Fruit fly (Drosophila melanogaster) whole organism, embryonic: ENCODE data around the gene Pif1A.
A peak's percentile ranks its signal among the peaks of the same experiment; 100 is the strongest.

Experiments
- BEAF-32 ChIP-seq: fragments of 200-800 bp; sonication (Bioruptor generic); optimal IDR thresholded peaks from 3 replicates; lab custom pipeline; 2017; ENCODE audit warnings: missing biosample characterization, missing genetic modification characterization, mild to moderate bottlenecking, moderate library complexity, missing genetic modification reagents
- CG10267 ChIP-seq: fragments of 200-800 bp; sonication (Bioruptor generic); optimal IDR thresholded peaks from 2 replicates; lab custom pipeline; 2018; ENCODE audit warnings: missing biosample characterization, mild to moderate bottlenecking, missing genetic modification characterization, moderate library complexity
- CG10274 ChIP-seq: fragments of 200-800 bp; sonication (Bioruptor generic); optimal IDR thresholded peaks from 3 replicates; lab custom pipeline; 2017; ENCODE audit warnings: missing biosample characterization, mild to moderate bottlenecking, missing genetic modification characterization
- CG10462 ChIP-seq: fragments of 200-800 bp; sonication (Bioruptor generic); optimal IDR thresholded peaks from 2 replicates; lab custom pipeline; 2016; ENCODE audit warnings: missing biosample characterization, missing genetic modification characterization
- CG10979 ChIP-seq: fragments of 200-800 bp; sonication (Bioruptor generic); optimal IDR thresholded peaks from 2 replicates; lab custom pipeline; 2018; ENCODE audit warnings: missing biosample characterization, mild to moderate bottlenecking, missing genetic modification characterization, moderate library complexity
- CG12071 ChIP-seq: fragments of 200-800 bp; sonication (Bioruptor generic); optimal IDR thresholded peaks from 3 replicates; lab custom pipeline; 2018; ENCODE audit warnings: missing biosample characterization, mild to moderate bottlenecking, missing genetic modification characterization
- CG14441 ChIP-seq: fragments of 200-800 bp; sonication (Bioruptor generic); IDR thresholded peaks from 2 replicates; pipeline ENCODE4 v1.3.6; 2022; ENCODE audit warnings: missing biosample characterization, missing genetic modification characterization
- CG17912 ChIP-seq: fragments of 200-800 bp; sonication (Bioruptor generic); optimal IDR thresholded peaks from 2 replicates; lab custom pipeline; 2018; ENCODE audit warnings: missing biosample characterization, mild to moderate bottlenecking, missing genetic modification characterization
- CG18262 ChIP-seq: fragments of 200-800 bp; optimal IDR thresholded peaks from 3 replicates; lab custom pipeline; 2019; ENCODE audit warnings: missing biosample characterization, mild to moderate bottlenecking, missing genetic modification characterization, moderate library complexity
- CG2129 ChIP-seq: fragments of 200-800 bp; sonication (Bioruptor generic); IDR thresholded peaks from 2 replicates; pipeline ENCODE4 v1.3.6; 2022; ENCODE audit warnings: missing biosample characterization, missing genetic modification characterization; ENCODE audit not compliant: partially characterized antibody
- CG4617 ChIP-seq: fragments of 200-800 bp; sonication (Bioruptor generic); optimal IDR thresholded peaks from 3 replicates; lab custom pipeline; 2016; ENCODE audit warnings: missing biosample characterization, missing genetic modification characterization, borderline replicate concordance
- CG6254 ChIP-seq: fragments of 200-800 bp; sonication (Bioruptor generic); optimal IDR thresholded peaks from 3 replicates; lab custom pipeline; 2017; ENCODE audit warnings: mild to moderate bottlenecking, missing biosample characterization, missing genetic modification reagents, missing genetic modification characterization
- CG7745 ChIP-seq: fragments of 200-800 bp; sonication (Bioruptor generic); optimal IDR thresholded peaks from 2 replicates; lab custom pipeline; 2018; ENCODE audit warnings: missing biosample characterization, mild to moderate bottlenecking, missing genetic modification characterization, moderate library complexity
- CG7786 ChIP-seq: fragments of 200-800 bp; sonication (Bioruptor generic); optimal IDR thresholded peaks from 2 replicates; lab custom pipeline; 2016; ENCODE audit warnings: missing biosample characterization, missing genetic modification characterization
- CTCF ChIP-seq: fragments of 200-800 bp; sonication (Bioruptor generic); optimal IDR thresholded peaks from 2 replicates; lab custom pipeline; 2017; ENCODE audit warnings: missing biosample characterization, mild to moderate bottlenecking, missing genetic modification characterization, moderate library complexity
- CkIIα-i1 ChIP-seq: fragments of 200-800 bp; sonication (Bioruptor generic); IDR thresholded peaks from 2 replicates; pipeline ENCODE4 v1.3.6; 2022; ENCODE audit warnings: missing biosample characterization, missing genetic modification characterization
- Dfd ChIP-seq, 2 experiments: fragments of >200 bp; optimal IDR thresholded peaks; 2 replicates each; lab custom pipeline; 2017; ENCODE audit warnings: missing biosample characterization in 2 of 2, missing genetic modification characterization in 2 of 2
- Dip2 ChIP-seq: fragments of 200-800 bp; sonication (Bioruptor generic); IDR thresholded peaks from 2 replicates; pipeline ENCODE4 v1.3.6; 2022; ENCODE audit warnings: missing biosample characterization, missing genetic modification characterization
- E2f2 ChIP-seq: fragments of 200-800 bp; sonication (Bioruptor generic); IDR thresholded peaks from 2 replicates; pipeline ENCODE4 v1.3.6; 2022; ENCODE audit warnings: missing biosample characterization, missing genetic modification characterization
- Ets97D ChIP-seq: fragments of 200-800 bp; sonication (Bioruptor generic); optimal IDR thresholded peaks from 3 replicates; lab custom pipeline; 2016; ENCODE audit warnings: missing biosample characterization, missing genetic modification characterization
- Fer2 ChIP-seq: fragments of 200-800 bp; sonication (Bioruptor generic); optimal IDR thresholded peaks from 2 replicates; lab custom pipeline; 2018; ENCODE audit warnings: missing biosample characterization, mild to moderate bottlenecking, missing genetic modification characterization, moderate library complexity
- Hey ChIP-seq: fragments of 200-800 bp; sonication (Bioruptor generic); optimal IDR thresholded peaks from 3 replicates; lab custom pipeline; 2018; ENCODE audit warnings: missing biosample characterization, mild to moderate bottlenecking, missing genetic modification characterization
- HmgZ ChIP-seq: fragments of 200-800 bp; sonication (Bioruptor generic); optimal IDR thresholded peaks from 2 replicates; lab custom pipeline; 2018; ENCODE audit warnings: missing biosample characterization, mild to moderate bottlenecking, missing genetic modification characterization
- Hr39 ChIP-seq: fragments of >200 bp; optimal IDR thresholded peaks from 2 replicates; lab custom pipeline; 2017
- Kr ChIP-seq: fragments of 200-800 bp; sonication (Bioruptor generic); optimal IDR thresholded peaks from 2 replicates; lab custom pipeline; 2017; ENCODE audit warnings: missing biosample characterization, mild to moderate bottlenecking, missing genetic modification characterization
- Lim3 ChIP-seq: fragments of 200-800 bp; sonication (Bioruptor generic); IDR thresholded peaks from 2 replicates; pipeline ENCODE4 v1.3.6; 2022; ENCODE audit warnings: missing biosample characterization, missing genetic modification characterization
- Ravus ChIP-seq: fragments of 200-800 bp; sonication (Bioruptor generic); IDR thresholded peaks from 2 replicates; pipeline ENCODE4 v1.3.6; 2022; ENCODE audit warnings: missing biosample characterization, missing genetic modification characterization
- Rfx ChIP-seq: fragments of 200-800 bp; sonication (Bioruptor generic); IDR thresholded peaks from 2 replicates; pipeline ENCODE4 v1.3.6; 2022; ENCODE audit warnings: missing biosample characterization, missing genetic modification characterization
- Six4 ChIP-seq: fragments of 200-800 bp; sonication (Bioruptor generic); optimal IDR thresholded peaks from 2 replicates; lab custom pipeline; 2016; ENCODE audit warnings: missing biosample characterization, missing genetic modification characterization
- Usf ChIP-seq: fragments of 200-800 bp; sonication (Bioruptor generic); optimal IDR thresholded peaks from 2 replicates; lab custom pipeline; 2017; ENCODE audit warnings: missing genotype, missing biosample characterization, missing genetic modification characterization
- ara ChIP-seq: fragments of 200-800 bp; sonication (Bioruptor generic); IDR thresholded peaks from 2 replicates; pipeline ENCODE4 v1.3.6; 2022; ENCODE audit warnings: missing biosample characterization, missing genetic modification characterization
- ato ChIP-seq: fragments of 200-800 bp; sonication (Bioruptor generic); IDR thresholded peaks from 2 replicates; pipeline ENCODE4 v1.3.6; 2022; ENCODE audit warnings: missing biosample characterization, missing genetic modification characterization; ENCODE audit not compliant: partially characterized antibody
- bcd ChIP-seq: fragments of 200-800 bp; sonication (Bioruptor generic); optimal IDR thresholded peaks from 2 replicates; lab custom pipeline; 2017; ENCODE audit warnings: missing biosample characterization, mild to moderate bottlenecking, missing genetic modification characterization
- crol ChIP-seq: fragments of 200-800 bp; sonication (Bioruptor generic); IDR thresholded peaks from 2 replicates; pipeline ENCODE4 v1.3.6; 2022; ENCODE audit warnings: missing biosample characterization, missing genetic modification characterization
- danr ChIP-seq: fragments of 200-800 bp; sonication (Bioruptor generic); IDR thresholded peaks from 2 replicates; pipeline ENCODE4 v1.3.6; 2022; ENCODE audit warnings: missing biosample characterization, missing genetic modification characterization
- dmrt11E ChIP-seq: fragments of 200-800 bp; sonication (Bioruptor generic); optimal IDR thresholded peaks from 3 replicates; lab custom pipeline; 2018; ENCODE audit warnings: missing biosample characterization, mild to moderate bottlenecking, missing genetic modification characterization, moderate library complexity
- dmrt99B ChIP-seq: fragments of 200-800 bp; sonication (Bioruptor generic); optimal IDR thresholded peaks from 2 replicates; lab custom pipeline; 2018; ENCODE audit warnings: missing biosample characterization, mild to moderate bottlenecking, missing genetic modification characterization, moderate library complexity
- ems ChIP-seq: fragments of 200-800 bp; sonication (Bioruptor generic); optimal IDR thresholded peaks from 3 replicates; lab custom pipeline; 2016; ENCODE audit warnings: missing biosample characterization, missing genetic modification characterization
- en ChIP-seq: fragments of 200-800 bp; sonication (Bioruptor generic); optimal IDR thresholded peaks from 2 replicates; lab custom pipeline; 2016; ENCODE audit warnings: missing biosample characterization, missing genetic modification characterization
- kay ChIP-seq: fragments of 200-800 bp; sonication (Bioruptor generic); optimal IDR thresholded peaks from 2 replicates; lab custom pipeline; 2016; ENCODE audit warnings: missing biosample characterization, missing genetic modification characterization
- mirr ChIP-seq: fragments of 200-800 bp; sonication (Bioruptor generic); optimal IDR thresholded peaks from 3 replicates; lab custom pipeline; 2018; ENCODE audit warnings: missing biosample characterization, mild to moderate bottlenecking, missing genetic modification characterization
- nom ChIP-seq: fragments of 200-800 bp; sonication (Bioruptor generic); optimal IDR thresholded peaks from 2 replicates; lab custom pipeline; 2017; ENCODE audit warnings: missing biosample characterization, missing genetic modification characterization, mild to moderate bottlenecking, moderate library complexity, missing genetic modification reagents
- ranshi ChIP-seq: fragments of 200-800 bp; sonication (Bioruptor generic); IDR thresholded peaks from 2 replicates; pipeline ENCODE4 v1.3.6; 2022; ENCODE audit warnings: missing biosample characterization, missing genetic modification characterization
- sna ChIP-seq: fragments of 200-800 bp; sonication (Bioruptor generic); IDR thresholded peaks from 2 replicates; pipeline ENCODE4 v1.3.6; 2022; ENCODE audit warnings: missing biosample characterization, missing genetic modification characterization; ENCODE audit not compliant: partially characterized antibody
- sr ChIP-seq: fragments of 200-800 bp; sonication (Bioruptor generic); IDR thresholded peaks from 3 replicates; pipeline ENCODE4 v1.3.6; 2022; ENCODE audit warnings: missing biosample characterization, missing genetic modification characterization
- tna ChIP-seq: fragments of 200-800 bp; sonication (Bioruptor generic); IDR thresholded peaks from 2 replicates; pipeline ENCODE4 v1.3.6; 2022; ENCODE audit warnings: missing biosample characterization, missing genetic modification characterization; ENCODE audit not compliant: partially characterized antibody
- toy ChIP-seq: fragments of 200-800 bp; sonication (Bioruptor generic); IDR thresholded peaks from 2 replicates; pipeline ENCODE4 v1.3.6; 2022; ENCODE audit warnings: missing biosample characterization, missing genetic modification characterization
- trh ChIP-seq: fragments of 200-800 bp; sonication (Bioruptor generic); optimal IDR thresholded peaks from 2 replicates; lab custom pipeline; 2016; ENCODE audit warnings: missing biosample characterization, missing genetic modification characterization
- twi ChIP-seq: fragments of 200-800 bp; optimal IDR thresholded peaks from 2 replicates; lab custom pipeline; 2019; ENCODE audit warnings: missing biosample characterization, mild to moderate bottlenecking, missing genetic modification characterization, moderate library complexity
- unpg ChIP-seq: fragments of 200-800 bp; sonication (Bioruptor generic); optimal IDR thresholded peaks from 3 replicates; lab custom pipeline; 2018; ENCODE audit warnings: missing biosample characterization, mild to moderate bottlenecking, missing genetic modification characterization, moderate library complexity
- zfh2 ChIP-seq: fragments of 200-800 bp; sonication (Bioruptor generic); optimal IDR thresholded peaks from 2 replicates; lab custom pipeline; 2016; ENCODE audit warnings: missing biosample characterization, missing genetic modification characterization

Gene Pif1A

DNA sequence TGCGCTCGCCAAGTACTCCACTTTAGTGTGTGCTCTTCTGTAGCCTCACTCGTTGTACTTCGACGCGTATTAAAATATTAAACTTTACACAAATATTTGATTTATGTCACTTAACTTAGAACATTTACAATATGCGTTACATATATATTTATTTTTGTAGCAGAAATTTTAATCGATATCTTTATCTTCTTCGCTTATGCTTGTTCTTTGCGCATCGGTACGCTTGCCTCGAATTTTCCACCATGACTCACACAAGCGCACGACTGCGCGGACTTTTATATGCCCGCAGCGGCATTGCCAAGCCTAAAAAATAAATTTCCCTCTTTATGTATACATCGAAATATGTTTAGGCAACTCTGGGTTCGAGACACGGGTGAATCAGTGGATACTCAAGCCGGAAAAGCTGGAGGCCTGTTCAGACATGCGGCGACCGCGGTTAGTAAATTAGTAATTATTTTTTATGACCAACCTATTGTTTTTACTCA is 19.5 kb upstream of the Pif1A start, which contains the start of gene aqz (continued):
- TF ChIP-seq BEAF-32 (GFP tag; lab: Kevin White, UChicago) (peak; percentile 72), Rfx (GFP tag; lab: Robert Waterston, UW) (peak; percentile 74), CG4617 (peak; percentile 68), CG10274 (GFP tag; lab: Kevin White, UChicago) (no peak), CG10979 (tag; lab: Kevin White, UChicago) (peak; percentile 37), dmrt99B (tag; lab: Kevin White, UChicago) (no peak), zfh2 (GFP tag; lab: Kevin White, UChicago) (peak; percentile 58), ara (GFP tag; lab: Robert Waterston, UW) (peak; percentile 70), toy (no peak), dmrt11E (peak; percentile 8), unpg (GFP tag; lab: Kevin White, UChicago) (peak; percentile 35), CG14441 (GFP tag; lab: Robert Waterston, UW) (peak; percentile 33; the same call in 1 of the 2 replicates), HmgZ (peak; percentile 90), mirr (peak; percentile 74), ems (GFP tag; lab: Kevin White, UChicago) (peak; percentile 74), Six4 (no peak), ranshi (GFP tag; lab: Robert Waterston, UW) (peak; percentile 36; the same call in 1 of the 2 replicates), Usf (GFP tag; lab: Kevin White, UChicago) (no peak), Ravus (GFP tag; lab: Robert Waterston, UW) (no peak), crol (GFP tag; lab: Robert Waterston, UW) (0 out of 2 replicates have a peak, but pooled peaks have one; percentile 35), CG12071 (GFP tag; lab: Kevin White, UChicago) (peak; percentile 71), tna (GFP tag; lab: Robert Waterston, UW) (peak; percentile 36; the same call in 1 of the 2 replicates), CTCF (peak; percentile 76), Hr39 (lab: Kevin White, UChicago) (no peak), kay (GFP tag; lab: Kevin White, UChicago) (peak; percentile 99), CG10462 (no peak), en (no peak), CG10267 (tag; lab: Kevin White, UChicago) (peak; percentile 71), danr (GFP tag; lab: Robert Waterston, UW) (no peak), nom (GFP tag; lab: Kevin White, UChicago) (peak; percentile 63), CG2129 (GFP tag; lab: Robert Waterston, UW) (no peak), Dfd (GFP tag; optimal IDR thresholded peaks at IDR 0.05; lab: Kevin White, UChicago) (no peak), CG7786 (no peak), Ets97D (peak; percentile 97), ato (GFP tag; lab: Robert Waterston, UW) (0 out of 2 replicates have a peak, but pooled peaks have one; percentile 67), sna (GFP tag; lab: Robert Waterston, UW) (peak; percentile 23; the same call in 1 of the 2 replicates), Lim3 (no peak), Hey (tag; lab: Kevin White, UChicago) (no peak), CG6254 (GFP tag; lab: Kevin White, UChicago) (peak; percentile 8), trh (GFP tag; lab: Kevin White, UChicago) (peak; percentile 25), CkIIα-i1 (GFP tag; lab: Robert Waterston, UW) (no peak), twi (tag; lab: Kevin White, UChicago) (peak; percentile 46), CG17912 (GFP tag; lab: Kevin White, UChicago) (peak; percentile 51), Fer2 (tag; lab: Kevin White, UChicago) (no peak), bcd (GFP tag; lab: Kevin White, UChicago) (peak; percentile 66), Kr (GFP tag; lab: Kevin White, UChicago) (no peak), Dip2 (GFP tag; lab: Robert Waterston, UW) (no peak), E2f2 (GFP tag; lab: Robert Waterston, UW) (peak; percentile 82), CG7745 (peak; percentile 50), CG18262 (peak; percentile 52), sr (GFP tag; lab: Robert Waterston, UW) (peak; percentile 67; the same call in 2 of the 3 replicates)
